Fruit fly (Drosophila melanogaster) whole organism, embryonic: ENCODE measurements around the gene Scgbeta.

Source experiments
- CG10979 ChIP-seq: fragments of 200-800 bp; sonication (Bioruptor generic); optimal IDR thresholded peaks from 2 replicates; lab custom pipeline; 2018; ENCODE audit warnings: missing biosample characterization, mild to moderate bottlenecking, missing genetic modification characterization, moderate library complexity
- CG11723 ChIP-seq: fragments of 200-800 bp; sonication (Bioruptor generic); optimal IDR thresholded peaks from 2 replicates; lab custom pipeline; 2017; ENCODE audit warnings: missing biosample characterization, mild to moderate bottlenecking, missing genetic modification characterization
- CG12071 ChIP-seq: fragments of 200-800 bp; sonication (Bioruptor generic); optimal IDR thresholded peaks from 3 replicates; lab custom pipeline; 2018; ENCODE audit warnings: missing biosample characterization, mild to moderate bottlenecking, missing genetic modification characterization
- CG13775 ChIP-seq: fragments of 200-800 bp; sonication (Bioruptor generic); optimal IDR thresholded peaks from 3 replicates; lab custom pipeline; 2017; ENCODE audit warnings: missing biosample characterization, mild to moderate bottlenecking, missing genetic modification characterization
- CG17802 ChIP-seq: fragments of 200-800 bp; sonication (Bioruptor generic); optimal IDR thresholded peaks from 2 replicates; lab custom pipeline; 2018; ENCODE audit warnings: missing biosample characterization, mild to moderate bottlenecking, missing genetic modification characterization, moderate library complexity
- CG1832 ChIP-seq: fragments of 200-800 bp; sonication (Bioruptor generic); optimal IDR thresholded peaks from 2 replicates; lab custom pipeline; 2017; ENCODE audit warnings: missing biosample characterization, mild to moderate bottlenecking, missing genetic modification characterization, inconsistent platforms
- CG32767 ChIP-seq: fragments of 200-800 bp; sonication (Bioruptor generic); IDR thresholded peaks from 2 replicates; pipeline ENCODE4 v1.3.6; 2022; ENCODE audit warnings: missing biosample characterization, missing genetic modification characterization
- CG32772 ChIP-seq: fragments of 200-800 bp; sonication (Bioruptor generic); IDR thresholded peaks from 2 replicates; pipeline ENCODE4 v1.3.6; 2022; ENCODE audit warnings: missing biosample characterization, missing genetic modification characterization
- CG4328 ChIP-seq: fragments of 200-800 bp; sonication (Bioruptor generic); optimal IDR thresholded peaks from 3 replicates; lab custom pipeline; 2017; ENCODE audit warnings: missing biosample characterization, missing genetic modification reagents, missing genetic modification characterization
- CG5953 ChIP-seq: fragments of 200-800 bp; sonication (Bioruptor generic); IDR thresholded peaks from 2 replicates; pipeline ENCODE4 v1.3.6; 2022; ENCODE audit warnings: missing biosample characterization, missing genetic modification characterization
- CG6175 ChIP-seq: fragments of 200-800 bp; sonication (Bioruptor generic); IDR thresholded peaks from 3 replicates; pipeline ENCODE4 v1.3.6; 2022; ENCODE audit warnings: missing biosample characterization, missing genetic modification characterization
- CG8281 ChIP-seq: fragments of 200-800 bp; sonication (Bioruptor generic); optimal IDR thresholded peaks from 2 replicates; lab custom pipeline; 2018; ENCODE audit warnings: missing biosample characterization, mild to moderate bottlenecking, missing genetic modification characterization, moderate library complexity
- CG8478 ChIP-seq: fragments of >200 bp; optimal IDR thresholded peaks from 2 replicates; lab custom pipeline; 2018
- Chrac-16 ChIP-seq: fragments of 200-800 bp; sonication (Bioruptor generic); optimal IDR thresholded peaks from 3 replicates; lab custom pipeline; 2016; ENCODE audit warnings: missing biosample characterization, missing genetic modification characterization
- D ChIP-seq, 2 experiments: fragments of 200-800 bp in 1 of 2; fragments of >200 bp in 1 of 2; sonication (Bioruptor generic) in 1 of 2; optimal IDR thresholded peaks; 2 replicates in 1 of 2; 3 replicates in 1 of 2; lab custom pipeline; 2017; ENCODE audit warnings: mild to moderate bottlenecking in 1 of 2, missing biosample characterization in 1 of 2, missing genetic modification characterization in 1 of 2, missing genetic modification reagents in 1 of 2
- Dek ChIP-seq: fragments of 200-800 bp; sonication (Bioruptor generic); optimal IDR thresholded peaks from 3 replicates; lab custom pipeline; 2019; ENCODE audit warnings: missing biosample characterization, mild to moderate bottlenecking, missing genetic modification characterization, moderate library complexity
- Elba2 ChIP-seq: fragments of 200-800 bp; sonication (Bioruptor generic); optimal IDR thresholded peaks from 3 replicates; lab custom pipeline; 2016; ENCODE audit warnings: missing biosample characterization, missing genetic modification characterization
- Hr78 ChIP-seq, 2 experiments: fragments of 200-800 bp in 1 of 2; fragments of >200 bp in 1 of 2; sonication (Bioruptor generic) in 1 of 2; optimal IDR thresholded peaks; 2 replicates each; lab custom pipeline; 2017 to 2019; ENCODE audit warnings: missing biosample characterization in 2 of 2, missing genetic modification characterization in 2 of 2, mild to moderate bottlenecking in 1 of 2, moderate library complexity in 1 of 2
- MBD-R2 ChIP-seq: fragments of 200-800 bp; sonication (Bioruptor generic); IDR thresholded peaks from 2 replicates; pipeline ENCODE4 v1.3.6; 2022; ENCODE audit warnings: missing biosample characterization, missing genetic modification characterization
- MTF-1 ChIP-seq: fragments of 200-800 bp; sonication (Bioruptor generic); optimal IDR thresholded peaks from 2 replicates; lab custom pipeline; 2018; ENCODE audit warnings: missing biosample characterization, mild to moderate bottlenecking, missing genetic modification characterization, borderline replicate concordance
- Med ChIP-seq: fragments of 200-800 bp; sonication (Bioruptor generic); peaks from one replicate; lab custom pipeline; 2016; ENCODE audit warnings: missing biosample characterization, missing genetic modification characterization, mild to moderate bottlenecking, inconsistent platforms, moderate library complexity
- Opbp ChIP-seq: fragments of 200-800 bp; sonication (Bioruptor generic); IDR thresholded peaks from 3 replicates; pipeline ENCODE4 v1.3.6; 2022; ENCODE audit warnings: missing biosample characterization, missing genetic modification characterization; ENCODE audit not compliant: partially characterized antibody
- Rfx ChIP-seq: fragments of 200-800 bp; sonication (Bioruptor generic); IDR thresholded peaks from 2 replicates; pipeline ENCODE4 v1.3.6; 2022; ENCODE audit warnings: missing biosample characterization, missing genetic modification characterization
- Trl ChIP-seq, 3 experiments: fragments of >200 bp in 2 of 3; fragments of 200-800 bp in 1 of 3; sonication (Bioruptor generic) in 1 of 3; optimal IDR thresholded peaks; 2 replicates in 1 of 3; 3 replicates in 2 of 3; lab custom pipeline; 2016 to 2017; ENCODE audit warnings: missing biosample characterization in 1 of 3, missing genetic modification characterization in 1 of 3
- Vsx1 ChIP-seq: fragments of 200-800 bp; sonication (Bioruptor generic); optimal IDR thresholded peaks from 2 replicates; lab custom pipeline; 2017; ENCODE audit warnings: missing biosample characterization, mild to moderate bottlenecking, missing genetic modification characterization, missing genetic modification reagents
- al ChIP-seq: fragments of 200-800 bp; sonication (Bioruptor generic); IDR thresholded peaks from 2 replicates; pipeline ENCODE4 v1.3.6; 2022; ENCODE audit warnings: missing biosample characterization, missing genetic modification characterization
- amos ChIP-seq: fragments of 200-800 bp; sonication (Bioruptor generic); IDR thresholded peaks from 2 replicates; pipeline ENCODE4 v1.3.6; 2022; ENCODE audit warnings: missing biosample characterization, missing genetic modification characterization; ENCODE audit not compliant: partially characterized antibody
- ato ChIP-seq: fragments of 200-800 bp; sonication (Bioruptor generic); IDR thresholded peaks from 2 replicates; pipeline ENCODE4 v1.3.6; 2022; ENCODE audit warnings: missing biosample characterization, missing genetic modification characterization; ENCODE audit not compliant: partially characterized antibody
- chn ChIP-seq: fragments of 200-800 bp; sonication (Bioruptor generic); optimal IDR thresholded peaks from 2 replicates; lab custom pipeline; 2016; ENCODE audit warnings: missing biosample characterization, missing genetic modification characterization
- dysf ChIP-seq: fragments of 200-800 bp; sonication (Bioruptor generic); IDR thresholded peaks from 3 replicates; pipeline ENCODE4 v1.3.6; 2022; ENCODE audit warnings: missing biosample characterization, missing genetic modification characterization
- esg ChIP-seq: fragments of 200-800 bp; sonication (Bioruptor generic); conservative IDR thresholded peaks from 2 replicates; pipeline ENCODE4 v1.3.6; 2022; ENCODE audit warnings: missing biosample characterization, missing genetic modification characterization
- fd96Cb ChIP-seq: fragments of 200-800 bp; sonication (Bioruptor generic); optimal IDR thresholded peaks from 2 replicates; lab custom pipeline; 2018; ENCODE audit warnings: missing biosample characterization, mild to moderate bottlenecking, missing genetic modification characterization, moderate library complexity
- gcm2 ChIP-seq: fragments of 200-800 bp; sonication (Bioruptor generic); optimal IDR thresholded peaks from 2 replicates; lab custom pipeline; 2016; ENCODE audit warnings: missing biosample characterization, missing genetic modification characterization
- gem ChIP-seq: fragments of 200-800 bp; sonication (Bioruptor generic); optimal IDR thresholded peaks from 2 replicates; lab custom pipeline; 2019; ENCODE audit warnings: missing biosample characterization, mild to moderate bottlenecking, missing genetic modification characterization, moderate library complexity
- maf-S ChIP-seq: fragments of 200-800 bp; sonication (Bioruptor generic); optimal IDR thresholded peaks from 2 replicates; lab custom pipeline; 2016; ENCODE audit warnings: missing biosample characterization, missing genetic modification characterization
- nerfin-1 ChIP-seq: fragments of 200-800 bp; sonication (Bioruptor generic); optimal IDR thresholded peaks from 3 replicates; lab custom pipeline; 2019; ENCODE audit warnings: missing biosample characterization, mild to moderate bottlenecking, missing genetic modification characterization, moderate library complexity
- nom ChIP-seq: fragments of 200-800 bp; sonication (Bioruptor generic); optimal IDR thresholded peaks from 2 replicates; lab custom pipeline; 2017; ENCODE audit warnings: missing biosample characterization, missing genetic modification characterization, mild to moderate bottlenecking, moderate library complexity, missing genetic modification reagents
- onecut ChIP-seq: fragments of 200-800 bp; sonication (Bioruptor generic); IDR thresholded peaks from 2 replicates; pipeline ENCODE4 v1.3.6; 2022; ENCODE audit warnings: missing biosample characterization, missing genetic modification characterization
- otp ChIP-seq: fragments of 200-800 bp; sonication (Bioruptor generic); IDR thresholded peaks from 3 replicates; pipeline ENCODE4, ENCODE4 v1.3.6; 2022; ENCODE audit warnings: missing biosample characterization, missing genetic modification characterization
- pum ChIP-seq: fragments of 200-800 bp; sonication (Bioruptor generic); optimal IDR thresholded peaks from 2 replicates; lab custom pipeline; 2016; ENCODE audit warnings: missing biosample characterization, missing genetic modification characterization
- row ChIP-seq: fragments of 200-800 bp; sonication (Bioruptor generic); IDR thresholded peaks from 3 replicates; pipeline ENCODE4 v1.3.6; 2022; ENCODE audit warnings: missing biosample characterization, missing genetic modification characterization
- sc ChIP-seq, 3 experiments: fragments of >200 bp in 2 of 3; fragments of 200-800 bp in 1 of 3; sonication (Bioruptor generic) in 1 of 3; optimal IDR thresholded peaks; 2 replicates in 2 of 3; 3 replicates in 1 of 3; lab custom pipeline; 2017; ENCODE audit warnings: mild to moderate bottlenecking in 1 of 3, missing biosample characterization in 1 of 3, missing genetic modification characterization in 1 of 3, missing genetic modification reagents in 1 of 3
- sd ChIP-seq: fragments of 200-800 bp; sonication (Bioruptor generic); optimal IDR thresholded peaks from 3 replicates; lab custom pipeline; 2018; ENCODE audit warnings: missing biosample characterization, mild to moderate bottlenecking, missing genetic modification characterization, moderate library complexity
- sens ChIP-seq: fragments of 200-800 bp; sonication (Bioruptor generic); peaks from one replicate; lab custom pipeline; 2016; ENCODE audit warnings: missing biosample characterization, missing genetic modification characterization
- slp2 ChIP-seq: fragments of 200-800 bp; sonication (Bioruptor generic); optimal IDR thresholded peaks from 2 replicates; lab custom pipeline; 2016; ENCODE audit warnings: missing biosample characterization, missing genetic modification characterization
- sqz ChIP-seq: fragments of 200-800 bp; sonication (Bioruptor generic); optimal IDR thresholded peaks from 3 replicates; lab custom pipeline; 2018; ENCODE audit warnings: missing biosample characterization, mild to moderate bottlenecking, missing genetic modification characterization
- zf30C ChIP-seq: fragments of 200-800 bp; sonication (Bioruptor generic); optimal IDR thresholded peaks from 3 replicates; lab custom pipeline; 2018; ENCODE audit warnings: missing biosample characterization, mild to moderate bottlenecking, missing genetic modification characterization

Scgbeta gene

dm6 chr3R:12449617-12450242 is 27.5 kb upstream of the Scgbeta start (continued):
- TF ChIP-seq D (optimal IDR thresholded peaks at IDR 0.05; lab: Kevin White, UChicago): no peak
- no peak for TF ChIP-seq D (GFP tag; optimal IDR thresholded peaks at IDR 0.05; lab: Kevin White, UChicago)
- TF ChIP-seq Rfx: peak; percentile 12; the same call in 1 of the 2 replicates
- TF ChIP-seq pum (GFP tag; lab: Kevin White, UChicago): no peak
- TF ChIP-seq chn (GFP tag; lab: Kevin White, UChicago): peak; percentile 49
- peak; percentile 15 for TF ChIP-seq CG1832 (GFP tag; lab: Kevin White, UChicago)
- TF ChIP-seq Med (GFP tag; lab: Kevin White, UChicago): peak; percentile 75
- peak; percentile 19 for TF ChIP-seq CG8478 (lab: Kevin White, UChicago)
- TF ChIP-seq nerfin-1 (tag; lab: Kevin White, UChicago): peak; percentile 78
- TF ChIP-seq MBD-R2 (GFP tag; lab: Robert Waterston, UW): no peak
- no peak for TF ChIP-seq gcm2
- TF ChIP-seq Hr78 (GFP tag; optimal IDR thresholded peaks at IDR 0.05; lab: Kevin White, UChicago): peak in 1 of 2 experiments; percentile 62
- TF ChIP-seq sens: peak; percentile 56
- TF ChIP-seq row (GFP tag; lab: Robert Waterston, UW): peak; percentile 14; the same call in 1 of the 3 replicates
- TF ChIP-seq slp2: no peak
- 0 out of 3 replicates have a peak, but pooled peaks have one; percentile 3 for TF ChIP-seq otp
- TF ChIP-seq CG13775 (GFP tag; lab: Kevin White, UChicago): no peak
- peak; percentile 35 to 58 for TF ChIP-seq Trl (optimal IDR thresholded peaks at IDR 0.05; lab: Kevin White, UChicago)
- TF ChIP-seq Trl (GFP tag; optimal IDR thresholded peaks at IDR 0.05; lab: Kevin White, UChicago): no peak
- TF ChIP-seq MTF-1 (GFP tag; lab: Kevin White, UChicago): no peak
- TF ChIP-seq Opbp (GFP tag; lab: Robert Waterston, UW): 0 out of 3 replicates have a peak, but pooled peaks have one; percentile 25
- TF ChIP-seq CG8281 (tag; lab: Kevin White, UChicago): peak; percentile 1
- TF ChIP-seq CG5953 (GFP tag; lab: Robert Waterston, UW): 0 out of 2 replicates have a peak, but pooled peaks have one; percentile 19
- no peak; the same call in 1 of the 2 replicates for TF ChIP-seq onecut
- no peak for TF ChIP-seq Vsx1 (GFP tag; lab: Kevin White, UChicago)
- 0 out of 3 replicates have a peak, but pooled peaks have one; percentile 31 for TF ChIP-seq CG6175
- no peak for TF ChIP-seq gem (tag; lab: Kevin White, UChicago)
- peak; percentile 18 for TF ChIP-seq CG12071 (GFP tag; lab: Kevin White, UChicago)
- TF ChIP-seq nom (GFP tag; lab: Kevin White, UChicago): peak; percentile 60
- peak; percentile 46; the same call in 1 of the 2 replicates for TF ChIP-seq CG32767 (GFP tag; lab: Robert Waterston, UW)
- TF ChIP-seq zf30C (GFP tag; lab: Kevin White, UChicago): peak; percentile 72

dm6 chr3R:12448889-12449314 is 26.7 kb upstream of the Scgbeta start, which contains the start of gene CG18549:
TSS of gene CG18549 (plus strand) at chr3R:12449296.
- TF ChIP-seq sd (tag; lab: Kevin White, UChicago) (peak; percentile 98), sc (optimal IDR thresholded peaks at IDR 0.05; lab: Kevin White, UChicago) (no peak), sc (GFP tag; optimal IDR thresholded peaks at IDR 0.05; lab: Kevin White, UChicago) (peak; percentile 100), amos (GFP tag; lab: Robert Waterston, UW) (peak; percentile 85), CG17802 (tag; lab: Kevin White, UChicago) (peak; percentile 95), Elba2 (GFP tag; lab: Kevin White, UChicago) (peak; percentile 76), sqz (GFP tag; lab: Kevin White, UChicago) (peak; percentile 100), maf-S (peak; percentile 99), Dek (tag; lab: Kevin White, UChicago) (peak; percentile 100), esg (peak; percentile 100), Chrac-16 (GFP tag; lab: Kevin White, UChicago) (peak; percentile 100), sens (peak; percentile 100), CG11723 (GFP tag; lab: Kevin White, UChicago) (peak; percentile 99), CG32772 (GFP tag; lab: Robert Waterston, UW) (peak; percentile 100), fd96Cb (peak; percentile 100), CG4328 (GFP tag; lab: Kevin White, UChicago) (peak; percentile 99), ato (GFP tag; lab: Robert Waterston, UW) (peak; percentile 71), dysf (GFP tag; lab: Robert Waterston, UW) (peak; percentile 100), al (GFP tag; lab: Robert Waterston, UW) (peak; percentile 99), CG10979 (tag; lab: Kevin White, UChicago) (peak; percentile 100)
